Worm (Caenorhabditis elegans) whole organism, mixed stage, embryonic: Measurements from ENCODE around the gene ZK105.1.

ENCODE experiments used
- mab-5 ChIP-seq: fragments of 150-350 bp; optimal IDR thresholded peaks from 2 replicates; lab custom pipeline; 2014; ENCODE audit warnings: missing biosample characterization, missing genetic modification characterization
- pha-4 ChIP-seq: fragments of 150-350 bp; optimal IDR thresholded peaks from 2 replicates; lab custom pipeline; 2018; ENCODE audit warnings: missing biosample characterization, missing genetic modification reagents, missing genetic modification characterization
- snpc-4 ChIP-seq: fragments of 150-350 bp; optimal IDR thresholded peaks from 2 replicates; lab custom pipeline; 2014; ENCODE audit warnings: missing biosample characterization, missing genetic modification characterization

ce11 chrV:7755991-7756390 lies 42.2 kb downstream of the ZK105.1 start:
- no peak for TF ChIP-seq mab-5 (tag; lab: Kevin White, UChicago)
- no peak for TF ChIP-seq pha-4 (tag; lab: Kevin White, UChicago)
- no peak for TF ChIP-seq snpc-4
